Fruit fly (Drosophila melanogaster) whole organism, prepupa: Measurements from ENCODE around the gene akirin.

Source experiments
- CG10631 ChIP-seq: fragments of 200-800 bp; sonication (Bioruptor generic); optimal IDR thresholded peaks from 2 replicates; lab custom pipeline; 2016; ENCODE audit warnings: missing biosample characterization, missing genetic modification characterization
- CG16779 ChIP-seq: fragments of 200-800 bp; sonication (Bioruptor generic); optimal IDR thresholded peaks from 3 replicates; lab custom pipeline; 2017; ENCODE audit warnings: missing biosample characterization, mild to moderate bottlenecking, missing genetic modification characterization
- CG6163 ChIP-seq: fragments of 200-800 bp; sonication (Bioruptor generic); IDR thresholded peaks from 3 replicates; pipeline ENCODE4 v1.3.6; 2022; ENCODE audit warnings: missing biosample characterization, missing genetic modification characterization
- CG6792 ChIP-seq: fragments of 200-800 bp; sonication (Bioruptor generic); optimal IDR thresholded peaks from 3 replicates; lab custom pipeline; 2016; ENCODE audit warnings: missing biosample characterization, missing genetic modification characterization
- CG8319 ChIP-seq: fragments of 200-800 bp; sonication (Bioruptor generic); optimal IDR thresholded peaks from 3 replicates; lab custom pipeline; 2016; ENCODE audit warnings: missing biosample characterization, missing genetic modification characterization
- Gug ChIP-seq: fragments of 200-800 bp; sonication (Bioruptor generic); IDR thresholded peaks from 2 replicates; pipeline ENCODE4 v1.3.6; 2022; ENCODE audit warnings: missing biosample characterization, missing genetic modification characterization
- Hr39 ChIP-seq: fragments of 200-800 bp; sonication (Bioruptor generic); optimal IDR thresholded peaks from 2 replicates; lab custom pipeline; 2016; ENCODE audit warnings: missing biosample characterization, missing genetic modification characterization
- Lpt ChIP-seq: fragments of 200-800 bp; sonication (Bioruptor generic); optimal IDR thresholded peaks from 3 replicates; lab custom pipeline; 2016; ENCODE audit warnings: missing biosample characterization, missing genetic modification characterization
- lz ChIP-seq: fragments of 200-800 bp; sonication (Bioruptor generic); optimal IDR thresholded peaks from 3 replicates; lab custom pipeline; 2016; ENCODE audit warnings: missing biosample characterization, missing genetic modification characterization
- spab ChIP-seq: fragments of 200-800 bp; sonication (Bioruptor generic); optimal IDR thresholded peaks from 2 replicates; lab custom pipeline; 2017; ENCODE audit warnings: missing biosample characterization, mild to moderate bottlenecking, missing genetic modification characterization, missing genetic modification reagents

dm6 chr3L:7399770-7400169 is 30.1 kb downstream of the akirin start, which contains the start of gene CG18417:
- no peak for TF ChIP-seq CG6163 (GFP tag; lab: Robert Waterston, UW)
- no peak for TF ChIP-seq CG8319 (GFP tag; lab: Kevin White, UChicago)
- no peak for TF ChIP-seq lz (GFP tag; lab: Kevin White, UChicago)
- TF ChIP-seq Gug (GFP tag; lab: Robert Waterston, UW): no peak
- no peak for TF ChIP-seq CG6792 (GFP tag; lab: Kevin White, UChicago)
- TF ChIP-seq Lpt (GFP tag; lab: Kevin White, UChicago): no peak
- TF ChIP-seq Hr39 (GFP tag; lab: Kevin White, UChicago): no peak
- no peak for TF ChIP-seq CG10631 (GFP tag; lab: Kevin White, UChicago)
- no peak for TF ChIP-seq spab (GFP tag; lab: Kevin White, UChicago)
- no peak for TF ChIP-seq CG16779 (tag; lab: Kevin White, UChicago)
